Fruit fly (Drosophila melanogaster) whole organism, embryonic: ENCODE results near the gene mol.

Source experiments
- BEAF-32 ChIP-seq: fragments of 200-800 bp; sonication (Bioruptor generic); optimal IDR thresholded peaks from 3 replicates; lab custom pipeline; 2017; ENCODE audit warnings: missing biosample characterization, missing genetic modification characterization, mild to moderate bottlenecking, moderate library complexity, missing genetic modification reagents
- CG10366 ChIP-seq: fragments of 200-800 bp; sonication (Bioruptor generic); IDR thresholded peaks from 2 replicates; pipeline ENCODE4 v1.3.6; 2022; ENCODE audit warnings: missing biosample characterization, missing genetic modification characterization
- CG10431 ChIP-seq: fragments of 200-800 bp; sonication (Bioruptor generic); optimal IDR thresholded peaks from 3 replicates; lab custom pipeline; 2018; ENCODE audit warnings: missing biosample characterization, mild to moderate bottlenecking, missing genetic modification characterization
- CG10462 ChIP-seq: fragments of 200-800 bp; sonication (Bioruptor generic); optimal IDR thresholded peaks from 2 replicates; lab custom pipeline; 2016; ENCODE audit warnings: missing biosample characterization, missing genetic modification characterization
- CG12104 ChIP-seq: fragments of 200-800 bp; sonication (Bioruptor generic); optimal IDR thresholded peaks from 3 replicates; lab custom pipeline; 2016; ENCODE audit warnings: missing biosample characterization, missing genetic modification characterization
- CG12391 ChIP-seq: fragments of 200-800 bp; sonication (Bioruptor generic); optimal IDR thresholded peaks from 3 replicates; lab custom pipeline; 2018; ENCODE audit warnings: missing biosample characterization, mild to moderate bottlenecking, missing genetic modification characterization, moderate library complexity
- CG14860 ChIP-seq: fragments of 200-800 bp; sonication (Bioruptor generic); IDR thresholded peaks from 3 replicates; pipeline ENCODE4 v1.3.6; 2022; ENCODE audit warnings: missing biosample characterization, missing genetic modification characterization; ENCODE audit not compliant: partially characterized antibody
- CG15696 ChIP-seq: fragments of 200-800 bp; sonication (Bioruptor generic); optimal IDR thresholded peaks from 2 replicates; lab custom pipeline; 2019; ENCODE audit warnings: missing biosample characterization, mild to moderate bottlenecking, missing genetic modification characterization, moderate library complexity
- CG1647 ChIP-seq: fragments of 200-800 bp; sonication (Bioruptor generic); optimal IDR thresholded peaks from 3 replicates; lab custom pipeline; 2016; ENCODE audit warnings: missing biosample characterization, missing genetic modification characterization
- CG30403 ChIP-seq: fragments of 200-800 bp; sonication (Bioruptor generic); optimal IDR thresholded peaks from 3 replicates; lab custom pipeline; 2016; ENCODE audit warnings: missing biosample characterization, missing genetic modification characterization
- CG32532 ChIP-seq: fragments of 200-800 bp; sonication (Bioruptor generic); IDR thresholded peaks from 2 replicates; pipeline ENCODE4 v1.3.6; 2022; ENCODE audit warnings: missing biosample characterization, missing genetic modification characterization
- CG3838 ChIP-seq: fragments of 200-800 bp; sonication (Bioruptor generic); optimal IDR thresholded peaks from 3 replicates; lab custom pipeline; 2016; ENCODE audit warnings: missing biosample characterization, missing genetic modification characterization
- CG3847 ChIP-seq: fragments of 200-800 bp; sonication (Bioruptor generic); IDR thresholded peaks from 2 replicates; pipeline ENCODE4 v1.3.6; 2022; ENCODE audit warnings: missing biosample characterization, missing genetic modification characterization
- CG5245 ChIP-seq: fragments of 200-800 bp; sonication (Bioruptor generic); optimal IDR thresholded peaks from 3 replicates; lab custom pipeline; 2016; ENCODE audit warnings: missing biosample characterization, missing genetic modification characterization
- CG7357 ChIP-seq: fragments of 200-800 bp; sonication (Bioruptor generic); IDR thresholded peaks from 3 replicates; pipeline ENCODE4 v1.3.6; 2022; ENCODE audit warnings: missing biosample characterization, missing genetic modification characterization
- CG9437 ChIP-seq: fragments of 200-800 bp; sonication (Bioruptor generic); optimal IDR thresholded peaks from 2 replicates; lab custom pipeline; 2018; ENCODE audit warnings: missing biosample characterization, mild to moderate bottlenecking, missing genetic modification characterization
- CG9932 ChIP-seq: fragments of 200-800 bp; sonication (Bioruptor generic); IDR thresholded peaks from 2 replicates; pipeline ENCODE4 v1.3.6; 2022; ENCODE audit warnings: missing biosample characterization, missing genetic modification characterization
- CoRest ChIP-seq: fragments of 200-800 bp; sonication (Bioruptor generic); optimal IDR thresholded peaks from 3 replicates; lab custom pipeline; 2018; ENCODE audit warnings: missing biosample characterization, mild to moderate bottlenecking, missing genetic modification characterization, moderate library complexity
- Fer2 ChIP-seq: fragments of 200-800 bp; sonication (Bioruptor generic); optimal IDR thresholded peaks from 2 replicates; lab custom pipeline; 2018; ENCODE audit warnings: missing biosample characterization, mild to moderate bottlenecking, missing genetic modification characterization, moderate library complexity
- Gug ChIP-seq: fragments of 200-800 bp; sonication (Bioruptor generic); IDR thresholded peaks from 4 replicates; pipeline ENCODE4 v1.3.6; 2022; ENCODE audit warnings: missing biosample characterization, missing genetic modification characterization
- Hey ChIP-seq: fragments of 200-800 bp; sonication (Bioruptor generic); optimal IDR thresholded peaks from 3 replicates; lab custom pipeline; 2018; ENCODE audit warnings: missing biosample characterization, mild to moderate bottlenecking, missing genetic modification characterization
- Hr39 ChIP-seq: fragments of >200 bp; optimal IDR thresholded peaks from 2 replicates; lab custom pipeline; 2017
- MBD-R2 ChIP-seq: fragments of 200-800 bp; sonication (Bioruptor generic); IDR thresholded peaks from 2 replicates; pipeline ENCODE4 v1.3.6; 2022; ENCODE audit warnings: missing biosample characterization, missing genetic modification characterization
- Meics ChIP-seq: fragments of 200-800 bp; sonication (Bioruptor generic); optimal IDR thresholded peaks from 2 replicates; lab custom pipeline; 2017; ENCODE audit warnings: missing biosample characterization, mild to moderate bottlenecking, missing genetic modification characterization
- NC2α ChIP-seq: fragments of 200-800 bp; sonication (Bioruptor generic); optimal IDR thresholded peaks from 2 replicates; lab custom pipeline; 2016; ENCODE audit warnings: missing biosample characterization, missing genetic modification characterization
- NC2β ChIP-seq: fragments of 200-800 bp; sonication (Bioruptor generic); optimal IDR thresholded peaks from 2 replicates; lab custom pipeline; 2016; ENCODE audit warnings: missing biosample characterization, missing genetic modification characterization
- NfI ChIP-seq: fragments of 200-800 bp; sonication (Bioruptor generic); optimal IDR thresholded peaks from 3 replicates; lab custom pipeline; 2018; ENCODE audit warnings: missing biosample characterization, mild to moderate bottlenecking, missing genetic modification characterization, moderate library complexity
- Oli ChIP-seq: fragments of 200-800 bp; sonication (Bioruptor generic); optimal IDR thresholded peaks from 2 replicates; lab custom pipeline; 2018; ENCODE audit warnings: missing biosample characterization, mild to moderate bottlenecking, missing genetic modification characterization, moderate library complexity
- Pdp1 ChIP-seq, 2 experiments: fragments of 200-800 bp; sonication (Bioruptor generic); optimal IDR thresholded peaks; 3 replicates each; lab custom pipeline; 2016; ENCODE audit warnings: missing biosample characterization in 2 of 2, missing genetic modification characterization in 2 of 2, mild to moderate bottlenecking in 1 of 2, moderate library complexity in 1 of 2
- Ptx1 ChIP-seq: fragments of 200-800 bp; sonication (Bioruptor generic); IDR thresholded peaks from 2 replicates; pipeline ENCODE4 v1.3.6; 2022; ENCODE audit warnings: missing biosample characterization, missing genetic modification characterization
- Sox102F ChIP-seq: fragments of 200-800 bp; sonication (Bioruptor generic); optimal IDR thresholded peaks from 2 replicates; lab custom pipeline; 2018; ENCODE audit warnings: missing biosample characterization, mild to moderate bottlenecking, missing genetic modification characterization, moderate library complexity
- Spps ChIP-seq: fragments of 200-800 bp; sonication (Bioruptor generic); optimal IDR thresholded peaks from 2 replicates; lab custom pipeline; 2018; ENCODE audit warnings: missing biosample characterization, mild to moderate bottlenecking, missing genetic modification characterization
- br ChIP-seq: fragments of >200 bp; optimal IDR thresholded peaks from 2 replicates; lab custom pipeline; 2017
- fd3F ChIP-seq: fragments of 200-800 bp; sonication (Bioruptor generic); optimal IDR thresholded peaks from 2 replicates; lab custom pipeline; 2018; ENCODE audit warnings: missing biosample characterization, mild to moderate bottlenecking, missing genetic modification characterization, moderate library complexity
- gem ChIP-seq: fragments of 200-800 bp; sonication (Bioruptor generic); optimal IDR thresholded peaks from 2 replicates; lab custom pipeline; 2019; ENCODE audit warnings: missing biosample characterization, mild to moderate bottlenecking, missing genetic modification characterization, moderate library complexity
- hkb ChIP-seq, 2 experiments: fragments of 200-800 bp in 1 of 2; fragments of >200 bp in 1 of 2; sonication (Bioruptor generic) in 1 of 2; IDR thresholded peaks in 1 of 2; optimal IDR thresholded peaks in 1 of 2; 2 replicates each; pipeline versions ENCODE4 v1.3.6 to Lab custom; 2017 to 2022; ENCODE audit warnings: missing biosample characterization in 1 of 2, missing genetic modification characterization in 1 of 2
- ind ChIP-seq: fragments of 200-800 bp; sonication (Bioruptor generic); optimal IDR thresholded peaks from 3 replicates; lab custom pipeline; 2016; ENCODE audit warnings: missing biosample characterization, missing genetic modification characterization
- kay ChIP-seq: fragments of 200-800 bp; sonication (Bioruptor generic); optimal IDR thresholded peaks from 2 replicates; lab custom pipeline; 2016; ENCODE audit warnings: missing biosample characterization, missing genetic modification characterization
- kni ChIP-seq: fragments of 200-800 bp; sonication (Bioruptor generic); optimal IDR thresholded peaks from 3 replicates; lab custom pipeline; 2017; ENCODE audit warnings: mild to moderate bottlenecking, missing biosample characterization, missing genetic modification reagents, missing genetic modification characterization
- pan ChIP-seq, 4 experiments: fragments of >200 bp in 3 of 4; fragments of 200-800 bp in 1 of 4; sonication (Bioruptor generic) in 1 of 4; optimal IDR thresholded peaks in 3 of 4; IDR thresholded peaks in 1 of 4; 2 replicates each; pipeline versions ENCODE4 v1.3.6 to Lab custom; 2017 to 2022; ENCODE audit warnings: missing biosample characterization in 2 of 4, missing genetic modification characterization in 2 of 4, mixed read lengths in 1 of 4
- pum ChIP-seq: fragments of 200-800 bp; sonication (Bioruptor generic); optimal IDR thresholded peaks from 2 replicates; lab custom pipeline; 2016; ENCODE audit warnings: missing biosample characterization, missing genetic modification characterization
- ranshi ChIP-seq: fragments of 200-800 bp; sonication (Bioruptor generic); IDR thresholded peaks from 2 replicates; pipeline ENCODE4 v1.3.6; 2022; ENCODE audit warnings: missing biosample characterization, missing genetic modification characterization
- ro ChIP-seq: fragments of 200-800 bp; sonication (Bioruptor generic); IDR thresholded peaks from 2 replicates; pipeline ENCODE4 v1.3.6; 2022; ENCODE audit warnings: missing biosample characterization, missing genetic modification characterization
- sc ChIP-seq, 3 experiments: fragments of >200 bp in 2 of 3; fragments of 200-800 bp in 1 of 3; sonication (Bioruptor generic) in 1 of 3; optimal IDR thresholded peaks; 2 replicates in 2 of 3; 3 replicates in 1 of 3; lab custom pipeline; 2017; ENCODE audit warnings: mild to moderate bottlenecking in 1 of 3, missing biosample characterization in 1 of 3, missing genetic modification characterization in 1 of 3, missing genetic modification reagents in 1 of 3
- wdn ChIP-seq: fragments of 200-800 bp; sonication (Bioruptor generic); IDR thresholded peaks from 2 replicates; pipeline ENCODE4 v1.3.6; 2022; ENCODE audit warnings: missing biosample characterization, missing genetic modification characterization
- zen ChIP-seq: fragments of 200-800 bp; sonication (Bioruptor generic); optimal IDR thresholded peaks from 3 replicates; lab custom pipeline; 2018; ENCODE audit warnings: missing biosample characterization, mild to moderate bottlenecking, missing genetic modification characterization, moderate library complexity
- zfh1 ChIP-seq: fragments of 200-800 bp; sonication (Bioruptor generic); IDR thresholded peaks from 3 replicates; pipeline ENCODE4 v1.3.6; 2022; ENCODE audit warnings: missing biosample characterization, missing genetic modification characterization

mol gene

dm6 chr2L:14994834-14995506 is 2.4 kb downstream of the mol start (continued):
- TF ChIP-seq ind (GFP tag; lab: Kevin White, UChicago) (no peak), NC2β (GFP tag; lab: Kevin White, UChicago) (no peak), kni (GFP tag; lab: Kevin White, UChicago) (no peak), CG3847 (GFP tag; lab: Robert Waterston, UW) (no peak), CG14860 (GFP tag; lab: Robert Waterston, UW) (no peak), CG10431 (GFP tag; lab: Kevin White, UChicago) (no peak), Hr39 (lab: Kevin White, UChicago) (no peak), pan (optimal IDR thresholded peaks at IDR 0.05; lab: Kevin White, UChicago) (no peak), pan (GFP tag; optimal IDR thresholded peaks at IDR 0.05 in 1 of 2, IDR thresholded peaks at IDR 0.05 in 1 of 2) (no peak), ranshi (GFP tag; lab: Robert Waterston, UW) (no peak), Hey (tag; lab: Kevin White, UChicago) (no peak), CG3838 (GFP tag; lab: Kevin White, UChicago) (no peak), sc (optimal IDR thresholded peaks at IDR 0.05; lab: Kevin White, UChicago) (no peak), sc (GFP tag; optimal IDR thresholded peaks at IDR 0.05; lab: Kevin White, UChicago) (no peak), NfI (GFP tag; lab: Kevin White, UChicago) (no peak), Gug (GFP tag; lab: Robert Waterston, UW) (no peak), NC2α (GFP tag; lab: Kevin White, UChicago) (no peak), CG10366 (GFP tag; lab: Robert Waterston, UW) (no peak), kay (GFP tag; lab: Kevin White, UChicago) (no peak), pum (GFP tag; lab: Kevin White, UChicago) (no peak), Meics (no peak), zen (no peak), Pdp1 (GFP tag; optimal IDR thresholded peaks at IDR 0.05; lab: Kevin White, UChicago) (no peak), fd3F (GFP tag; lab: Kevin White, UChicago) (no peak), CG12391 (tag; lab: Kevin White, UChicago) (peak; percentile 36), ro (no peak), Oli (peak; percentile 23), MBD-R2 (no peak), Spps (tag; lab: Kevin White, UChicago) (no peak), wdn (GFP tag; lab: Robert Waterston, UW) (no peak), zfh1 (GFP tag; lab: Robert Waterston, UW) (no peak), hkb (optimal IDR thresholded peaks at IDR 0.05; lab: Kevin White, UChicago) (no peak), hkb (GFP tag; IDR thresholded peaks at IDR 0.05; lab: Robert Waterston, UW) (peak; percentile 7; the same call in 1 of the 2 replicates), CG32532 (GFP tag; lab: Robert Waterston, UW) (no peak), CG10462 (no peak), CG12104 (peak; percentile 14), CG1647 (GFP tag; lab: Kevin White, UChicago) (no peak), Sox102F (GFP tag; lab: Kevin White, UChicago) (peak; percentile 52), Ptx1 (GFP tag; lab: Robert Waterston, UW) (peak; percentile 16; the same call in 1 of the 2 replicates), CG9437 (GFP tag; lab: Kevin White, UChicago) (peak; percentile 94), CG30403 (peak; percentile 28), CG15696 (no peak), CG5245 (GFP tag; lab: Kevin White, UChicago) (no peak), CoRest (peak; percentile 6), br (lab: Kevin White, UChicago) (no peak), Fer2 (tag; lab: Kevin White, UChicago) (no peak), CG7357 (no peak), gem (tag; lab: Kevin White, UChicago) (peak; percentile 69), CG9932 (GFP tag; lab: Robert Waterston, UW) (no peak), BEAF-32 (no peak)
